Fruit fly (Drosophila melanogaster): ENCODE measurements around the gene CG1958.
A peak's percentile ranks its signal among the peaks of the same experiment; 100 is the strongest.

Gene CG1958

dm6 chrX:7293874-7294559 is 27.3 kb downstream of the CG1958 start (continued):
- TF ChIP-seq Oli (tag; optimal IDR thresholded peaks at IDR 0.05) (peak; percentile 95), HLH54F (GFP tag; optimal IDR thresholded peaks at IDR 0.05) (no peak), CG11456 (GFP tag; IDR thresholded peaks at IDR 0.05) (peak; percentile 60; the same call in 2 of the 3 replicates), CG11247 (GFP tag; IDR thresholded peaks at IDR 0.05) (no peak), CG5245 (GFP tag; optimal IDR thresholded peaks at IDR 0.05) (peak; percentile 65), NC2α (GFP tag; optimal IDR thresholded peaks at IDR 0.05) (no peak), bbx (GFP tag; IDR thresholded peaks at IDR 0.05; ENCODE audit: partially characterized antibody) (no peak), HmgZ (tag; optimal IDR thresholded peaks at IDR 0.05) (peak; percentile 65), HLH3B (GFP tag; IDR thresholded peaks at IDR 0.05) (peak; percentile 84), CG9727 (GFP tag; optimal IDR thresholded peaks at IDR 0.05) (peak; percentile 92), CG8765 (GFP tag; IDR thresholded peaks at IDR 0.05) (no peak; the same call in 1 of the 2 replicates), ato (GFP tag; IDR thresholded peaks at IDR 0.05; ENCODE audit: partially characterized antibody) (no peak), Hmx (GFP tag; optimal IDR thresholded peaks at IDR 0.05) (no peak), salm (tag; optimal IDR thresholded peaks at IDR 0.05) (peak; percentile 95), Sox102F (GFP tag; optimal IDR thresholded peaks at IDR 0.05) (peak; percentile 95), run (tag; optimal IDR thresholded peaks at IDR 0.05) (peak; percentile 92), TFAM (GFP tag; optimal IDR thresholded peaks at IDR 0.05) (peak; percentile 57), CG18619 (GFP tag; optimal IDR thresholded peaks at IDR 0.05) (peak; percentile 81), so (GFP tag; IDR thresholded peaks at IDR 0.05) (peak; percentile 89), sd (tag; optimal IDR thresholded peaks at IDR 0.05) (peak; percentile 42), Fer2 (tag; optimal IDR thresholded peaks at IDR 0.05) (peak; percentile 73), disco-r (GFP tag; optimal IDR thresholded peaks at IDR 0.05) (no peak), CG10267 (tag; optimal IDR thresholded peaks at IDR 0.05) (peak; percentile 92), lmd (GFP tag; IDR thresholded peaks at IDR 0.05) (peak; percentile 85), Hr39 (optimal IDR thresholded peaks at IDR 0.05) (no peak), ham (GFP tag; IDR thresholded peaks at IDR 0.05) (no peak), chinmo (GFP tag; IDR thresholded peaks at IDR 0.05; ENCODE audit: partially characterized antibody) (0 out of 4 replicates have a peak, but pooled peaks have one; percentile 17), CG3281 (GFP tag; optimal IDR thresholded peaks at IDR 0.05) (peak; percentile 82), ewg (GFP tag; optimal IDR thresholded peaks at IDR 0.05) (peak; percentile 84), CG4360 (GFP tag; IDR thresholded peaks at IDR 0.05) (no peak), gcm2 (GFP tag; optimal IDR thresholded peaks at IDR 0.05) (no peak), CG3726 (GFP tag; IDR thresholded peaks at IDR 0.05) (peak; percentile 56; the same call in 1 of the 3 replicates), Atf6 (GFP tag; IDR thresholded peaks at IDR 0.05) (peak; percentile 71; the same call in 1 of the 2 replicates), cas (GFP tag; IDR thresholded peaks at IDR 0.05) (no peak), CG4707 (GFP tag; optimal IDR thresholded peaks at IDR 0.05) (peak; percentile 72), corto (GFP tag; optimal IDR thresholded peaks at IDR 0.05) (peak; percentile 72), CG9817 (tag; optimal IDR thresholded peaks at IDR 0.05) (peak; percentile 81), Pdp1 (GFP tag; optimal IDR thresholded peaks at IDR 0.05) (peak in 1 of 2 experiments; percentile 30), CG15479 (GFP tag; optimal IDR thresholded peaks at IDR 0.05) (peak; percentile 76), tgo (GFP tag; IDR thresholded peaks at IDR 0.05) (peak; percentile 78), Ets97D (GFP tag; optimal IDR thresholded peaks at IDR 0.05) (no peak), pnt (GFP tag; optimal IDR thresholded peaks at IDR 0.05) (peak; percentile 17), CG6683 (GFP tag; optimal IDR thresholded peaks at IDR 0.05) (peak; percentile 83), CG13123 (GFP tag; optimal IDR thresholded peaks at IDR 0.05) (peak; percentile 29), Sox100B (GFP tag; optimal IDR thresholded peaks at IDR 0.05) (peak; percentile 96), CG6272 (GFP tag; IDR thresholded peaks at IDR 0.05) (0 out of 2 replicates have a peak, but pooled peaks have one; percentile 35), Lhr (GFP tag; optimal IDR thresholded peaks at IDR 0.05) (peak; percentile 84), Rfx (GFP tag; IDR thresholded peaks at IDR 0.05) (no peak; the same call in none of the 2 replicates), grn (GFP tag; optimal IDR thresholded peaks at IDR 0.05) (peak; percentile 27), eyg (GFP tag; optimal IDR thresholded peaks at IDR 0.05) (no peak)

Measured in whole organism, embryonic.